Comparison of ENCODE assay signal across 1 fruit fly cellular context in genomic region chrX:15522426-15523153, dm6.
TF ChIP-seq lines count a peak whose summit lies in the region.

No protein-coding gene starts in this region.

TF ChIP-seq in whole organism, prepupa, 60 proteins besides CTCF, POLR2A, EP300 and RAD21 (continued from another document):
- TF ChIP-seq CG6792 (GFP tag; optimal IDR thresholded peaks at IDR 0.05; lab: Kevin White, UChicago) (peak; percentile 7), Met (GFP tag; optimal IDR thresholded peaks at IDR 0.05; lab: Kevin White, UChicago) (no peak), lz (GFP tag; optimal IDR thresholded peaks at IDR 0.05; lab: Kevin White, UChicago) (peak; percentile 6), CG6163 (GFP tag; IDR thresholded peaks at IDR 0.05; lab: Robert Waterston, UW) (no peak), eg (GFP tag; IDR thresholded peaks at IDR 0.05; lab: Robert Waterston, UW) (no peak), topi (GFP tag; optimal IDR thresholded peaks at IDR 0.05; lab: Kevin White, UChicago) (no peak), Lpt (GFP tag; optimal IDR thresholded peaks at IDR 0.05; lab: Kevin White, UChicago) (no peak), CG1621 (tag; optimal IDR thresholded peaks at IDR 0.05; lab: Kevin White, UChicago) (no peak), Blimp-1 (GFP tag; optimal IDR thresholded peaks at IDR 0.05; lab: Kevin White, UChicago) (no peak), vri (GFP tag; optimal IDR thresholded peaks at IDR 0.05; lab: Kevin White, UChicago) (peak; percentile 56), esn (GFP tag; optimal IDR thresholded peaks at IDR 0.05; lab: Kevin White, UChicago) (no peak), CG34406 (GFP tag; optimal IDR thresholded peaks at IDR 0.05; lab: Kevin White, UChicago) (no peak)
